Fruit fly (Drosophila melanogaster) whole organism, embryonic: Measurements from ENCODE around the gene Rtc1.

Source experiments
- CG2678 ChIP-seq: fragments of 200-800 bp; sonication (Bioruptor generic); optimal IDR thresholded peaks from 3 replicates; lab custom pipeline; 2019; ENCODE audit warnings: missing biosample characterization, mild to moderate bottlenecking, missing genetic modification characterization, moderate library complexity
- HLH4C ChIP-seq: fragments of 200-800 bp; sonication (Bioruptor generic); IDR thresholded peaks from 3 replicates; pipeline ENCODE4 v1.3.6; 2022; ENCODE audit warnings: missing biosample characterization, missing genetic modification characterization; ENCODE audit not compliant: partially characterized antibody
- crol ChIP-seq: fragments of 200-800 bp; sonication (Bioruptor generic); IDR thresholded peaks from 2 replicates; pipeline ENCODE4 v1.3.6; 2022; ENCODE audit warnings: missing biosample characterization, missing genetic modification characterization
- dysf ChIP-seq: fragments of 200-800 bp; sonication (Bioruptor generic); IDR thresholded peaks from 3 replicates; pipeline ENCODE4 v1.3.6; 2022; ENCODE audit warnings: missing biosample characterization, missing genetic modification characterization
- sens ChIP-seq: fragments of 200-800 bp; sonication (Bioruptor generic); peaks from one replicate; lab custom pipeline; 2016; ENCODE audit warnings: missing biosample characterization, missing genetic modification characterization

DNA sequence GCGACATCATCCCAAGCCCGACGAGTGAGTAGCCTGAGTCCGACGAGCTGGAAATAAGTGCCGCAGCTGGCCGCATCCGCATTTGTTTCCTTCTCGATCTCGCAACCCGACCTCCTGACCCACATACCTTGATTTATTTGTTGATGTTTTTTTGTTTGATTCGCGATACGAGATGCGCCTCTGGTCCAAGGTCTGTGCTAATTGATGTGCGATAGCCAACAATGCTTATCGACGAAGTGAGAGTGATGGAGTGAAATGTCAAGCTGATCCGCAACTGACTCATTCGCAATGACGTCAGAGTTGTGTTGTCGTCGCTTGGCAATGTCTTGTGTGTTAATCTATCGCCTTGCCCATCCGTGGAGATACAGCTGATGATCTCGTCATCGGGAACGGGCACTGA lies 47.4 kb downstream of the Rtc1 start:
- TF ChIP-seq dysf (GFP tag; lab: Robert Waterston, UW) (no peak), CG2678 (tag; lab: Kevin White, UChicago) (no peak), HLH4C (GFP tag; lab: Robert Waterston, UW) (no peak), sens (no peak), crol (GFP tag; lab: Robert Waterston, UW) (no peak)
